Fruit fly (Drosophila melanogaster) whole organism, prepupa: Measurements from ENCODE around the gene Cyp309a2.

Source experiments
- CG10631 ChIP-seq: fragments of 200-800 bp; sonication (Bioruptor generic); optimal IDR thresholded peaks from 2 replicates; lab custom pipeline; 2016; ENCODE audit warnings: missing biosample characterization, missing genetic modification characterization
- CG10669 ChIP-seq: fragments of 200-800 bp; sonication (Bioruptor generic); optimal IDR thresholded peaks from 3 replicates; lab custom pipeline; 2018; ENCODE audit warnings: missing biosample characterization, mild to moderate bottlenecking, missing genetic modification characterization, moderate library complexity
- CG11902 ChIP-seq: fragments of 200-800 bp; sonication (Bioruptor generic); optimal IDR thresholded peaks from 3 replicates; lab custom pipeline; 2016; ENCODE audit warnings: missing biosample characterization, missing genetic modification characterization
- CG15336 ChIP-seq: fragments of 200-800 bp; sonication (Bioruptor generic); IDR thresholded peaks from 2 replicates; pipeline ENCODE4 v1.3.6; 2022; ENCODE audit warnings: missing biosample characterization, missing genetic modification characterization
- CG16779 ChIP-seq: fragments of 200-800 bp; sonication (Bioruptor generic); optimal IDR thresholded peaks from 3 replicates; lab custom pipeline; 2017; ENCODE audit warnings: missing biosample characterization, mild to moderate bottlenecking, missing genetic modification characterization
- CG31627 ChIP-seq: fragments of 200-800 bp; sonication (Bioruptor generic); optimal IDR thresholded peaks from 3 replicates; lab custom pipeline; 2016; ENCODE audit warnings: missing biosample characterization, missing genetic modification characterization
- CG32006 ChIP-seq: fragments of 200-800 bp; sonication (Bioruptor generic); optimal IDR thresholded peaks from 3 replicates; lab custom pipeline; 2017; ENCODE audit warnings: missing biosample characterization, mild to moderate bottlenecking, missing genetic modification characterization
- CG3919 ChIP-seq: fragments of 200-800 bp; sonication (Bioruptor generic); optimal IDR thresholded peaks from 3 replicates; lab custom pipeline; 2016; ENCODE audit warnings: missing biosample characterization, missing genetic modification characterization
- CG6163 ChIP-seq: fragments of 200-800 bp; sonication (Bioruptor generic); IDR thresholded peaks from 3 replicates; pipeline ENCODE4 v1.3.6; 2022; ENCODE audit warnings: missing biosample characterization, missing genetic modification characterization
- CG6808 ChIP-seq: fragments of 200-800 bp; sonication (Bioruptor generic); optimal IDR thresholded peaks from 3 replicates; lab custom pipeline; 2017; ENCODE audit warnings: missing biosample characterization, missing genetic modification characterization, mild to moderate bottlenecking, moderate library complexity, missing genetic modification reagents
- CG6854 ChIP-seq: fragments of 200-800 bp; sonication (Bioruptor generic); optimal IDR thresholded peaks from 2 replicates; lab custom pipeline; 2017; ENCODE audit warnings: missing biosample characterization, mild to moderate bottlenecking, missing genetic modification characterization
- CG8119 ChIP-seq: fragments of 200-800 bp; sonication (Bioruptor generic); IDR thresholded peaks from 3 replicates; pipeline ENCODE4 v1.3.6; 2022; ENCODE audit warnings: missing biosample characterization, missing genetic modification characterization
- CG8632 ChIP-seq: fragments of 200-800 bp; sonication (Bioruptor generic); optimal IDR thresholded peaks from 3 replicates; lab custom pipeline; 2016; ENCODE audit warnings: missing biosample characterization, missing genetic modification characterization
- Eip78C ChIP-seq: fragments of 200-800 bp; sonication (Bioruptor generic); peaks from one replicate; lab custom pipeline; 2016; ENCODE audit warnings: missing biosample characterization, missing genetic modification characterization
- Eip93F ChIP-seq: fragments of 200-800 bp; sonication (Bioruptor generic); optimal IDR thresholded peaks from 2 replicates; lab custom pipeline; 2016; ENCODE audit warnings: missing biosample characterization, mild to moderate bottlenecking, missing genetic modification characterization
- Ets96B ChIP-seq: fragments of 200-800 bp; optimal IDR thresholded peaks from 2 replicates; lab custom pipeline; 2019; ENCODE audit warnings: missing biosample characterization, mild to moderate bottlenecking, missing genetic modification characterization, moderate library complexity
- Hr39 ChIP-seq: fragments of 200-800 bp; sonication (Bioruptor generic); optimal IDR thresholded peaks from 2 replicates; lab custom pipeline; 2016; ENCODE audit warnings: missing biosample characterization, missing genetic modification characterization
- Hr4 ChIP-seq: fragments of 200-800 bp; sonication (Bioruptor generic); optimal IDR thresholded peaks from 3 replicates; lab custom pipeline; 2016; ENCODE audit warnings: missing biosample characterization, missing genetic modification characterization
- OdsH ChIP-seq: fragments of 200-800 bp; sonication (Bioruptor generic); optimal IDR thresholded peaks from 3 replicates; lab custom pipeline; 2016; ENCODE audit warnings: missing biosample characterization, missing genetic modification characterization
- Smox ChIP-seq: fragments of 200-800 bp; sonication (Bioruptor generic); optimal IDR thresholded peaks from 3 replicates; lab custom pipeline; 2016; ENCODE audit warnings: missing biosample characterization, missing genetic modification characterization
- Sox14 ChIP-seq: fragments of 200-800 bp; sonication (Bioruptor generic); optimal IDR thresholded peaks from 3 replicates; lab custom pipeline; 2016; ENCODE audit warnings: missing biosample characterization, missing genetic modification characterization
- acj6 ChIP-seq: fragments of 200-800 bp; sonication (Bioruptor generic); optimal IDR thresholded peaks from 3 replicates; lab custom pipeline; 2016; ENCODE audit warnings: missing biosample characterization, missing genetic modification characterization
- cyc ChIP-seq: fragments of 200-800 bp; sonication (Bioruptor generic); optimal IDR thresholded peaks from 3 replicates; lab custom pipeline; 2016; ENCODE audit warnings: missing biosample characterization, missing genetic modification characterization
- dac ChIP-seq: fragments of 200-800 bp; sonication (Bioruptor generic); optimal IDR thresholded peaks from 2 replicates; lab custom pipeline; 2017; ENCODE audit warnings: missing biosample characterization, mild to moderate bottlenecking, missing genetic modification characterization
- dsx ChIP-seq: fragments of 200-800 bp; optimal IDR thresholded peaks from 3 replicates; lab custom pipeline; 2019; ENCODE audit warnings: missing biosample characterization, mild to moderate bottlenecking, missing genetic modification characterization, moderate library complexity; ENCODE audit not compliant: poor library complexity, severe bottlenecking
- esn ChIP-seq: fragments of 200-800 bp; sonication (Bioruptor generic); optimal IDR thresholded peaks from 2 replicates; lab custom pipeline; 2016; ENCODE audit warnings: missing biosample characterization, mild to moderate bottlenecking, missing genetic modification characterization, moderate library complexity
- lz ChIP-seq: fragments of 200-800 bp; sonication (Bioruptor generic); optimal IDR thresholded peaks from 3 replicates; lab custom pipeline; 2016; ENCODE audit warnings: missing biosample characterization, missing genetic modification characterization
- svp ChIP-seq: fragments of 200-800 bp; sonication (Bioruptor generic); peaks from one replicate; lab custom pipeline; 2016; ENCODE audit warnings: missing biosample characterization, missing genetic modification characterization
- topi ChIP-seq: fragments of 200-800 bp; sonication (Bioruptor generic); optimal IDR thresholded peaks from 3 replicates; lab custom pipeline; 2016; ENCODE audit warnings: missing biosample characterization, missing genetic modification characterization

Cyp309a2 gene

dm6 chr2L:2542491-2542890 lies 30.3 kb downstream of the Cyp309a2 start (continued):
- TF ChIP-seq Smox (GFP tag; lab: Kevin White, UChicago), result no peak
- TF ChIP-seq CG32006, result peak; percentile 20
- TF ChIP-seq CG16779 (tag; lab: Kevin White, UChicago), result no peak
- no peak for TF ChIP-seq svp (GFP tag; lab: Kevin White, UChicago)
- TF ChIP-seq lz (GFP tag; lab: Kevin White, UChicago), result no peak
- TF ChIP-seq Hr4 (GFP tag; lab: Kevin White, UChicago), result no peak
- no peak for TF ChIP-seq Hr39 (GFP tag; lab: Kevin White, UChicago)
- 0 out of 3 replicates have a peak, but pooled peaks have one; percentile 37 for TF ChIP-seq CG8119 (GFP tag; lab: Robert Waterston, UW)
- TF ChIP-seq dsx, result no peak
- no peak for TF ChIP-seq Sox14 (GFP tag; lab: Kevin White, UChicago)

dm6 chr2L:2528097-2528496 lies 44.7 kb downstream of the Cyp309a2 start:
- TF ChIP-seq Hr4 (GFP tag; lab: Kevin White, UChicago) (peak; percentile 1), Eip78C (GFP tag; lab: Kevin White, UChicago) (peak; percentile 32), CG10669 (GFP tag; lab: Kevin White, UChicago) (peak; percentile 8), cyc (no peak), CG3919 (GFP tag; lab: Kevin White, UChicago) (peak; percentile 2), acj6 (GFP tag; lab: Kevin White, UChicago) (no peak), CG32006 (peak; percentile 20), CG6163 (GFP tag; lab: Robert Waterston, UW) (peak; percentile 38; the same call in 2 of the 3 replicates)

dm6 chr2L:2517937-2518336 lies 54.9 kb downstream of the Cyp309a2 start, which contains the start of gene CG3528:
TSS of gene CG3528 (minus strand) at chr2L:2518037.
- TF ChIP-seq CG11902 (GFP tag; lab: Kevin White, UChicago) (no peak), dsx (no peak), CG8119 (GFP tag; lab: Robert Waterston, UW) (no peak), CG15336 (no peak), CG8632 (GFP tag; lab: Kevin White, UChicago) (no peak), CG6854 (GFP tag; lab: Kevin White, UChicago) (no peak), dac (no peak), Ets96B (tag; lab: Kevin White, UChicago) (no peak), OdsH (GFP tag; lab: Kevin White, UChicago) (no peak), Eip93F (no peak), CG6808 (no peak), topi (GFP tag; lab: Kevin White, UChicago) (no peak), CG16779 (tag; lab: Kevin White, UChicago) (no peak), esn (GFP tag; lab: Kevin White, UChicago) (no peak), svp (GFP tag; lab: Kevin White, UChicago) (no peak), acj6 (GFP tag; lab: Kevin White, UChicago) (no peak), lz (GFP tag; lab: Kevin White, UChicago) (no peak), Sox14 (GFP tag; lab: Kevin White, UChicago) (no peak), CG31627 (GFP tag; lab: Kevin White, UChicago) (no peak), CG10631 (GFP tag; lab: Kevin White, UChicago) (no peak)
